Worm (Caenorhabditis elegans) whole organism, mixed stage, embryonic: ENCODE measurements around the gene nono-1.

Experiments
- snpc-4 ChIP-seq: fragments of 150-350 bp; optimal IDR thresholded peaks from 2 replicates; lab custom pipeline; 2014; ENCODE audit warnings: missing biosample characterization, missing genetic modification characterization
- unc-62 ChIP-seq: fragments of 150-350 bp; optimal IDR thresholded peaks from 2 replicates; lab custom pipeline; 2014; ENCODE audit warnings: missing biosample characterization, missing genetic modification reagents, missing genetic modification characterization

DNA sequence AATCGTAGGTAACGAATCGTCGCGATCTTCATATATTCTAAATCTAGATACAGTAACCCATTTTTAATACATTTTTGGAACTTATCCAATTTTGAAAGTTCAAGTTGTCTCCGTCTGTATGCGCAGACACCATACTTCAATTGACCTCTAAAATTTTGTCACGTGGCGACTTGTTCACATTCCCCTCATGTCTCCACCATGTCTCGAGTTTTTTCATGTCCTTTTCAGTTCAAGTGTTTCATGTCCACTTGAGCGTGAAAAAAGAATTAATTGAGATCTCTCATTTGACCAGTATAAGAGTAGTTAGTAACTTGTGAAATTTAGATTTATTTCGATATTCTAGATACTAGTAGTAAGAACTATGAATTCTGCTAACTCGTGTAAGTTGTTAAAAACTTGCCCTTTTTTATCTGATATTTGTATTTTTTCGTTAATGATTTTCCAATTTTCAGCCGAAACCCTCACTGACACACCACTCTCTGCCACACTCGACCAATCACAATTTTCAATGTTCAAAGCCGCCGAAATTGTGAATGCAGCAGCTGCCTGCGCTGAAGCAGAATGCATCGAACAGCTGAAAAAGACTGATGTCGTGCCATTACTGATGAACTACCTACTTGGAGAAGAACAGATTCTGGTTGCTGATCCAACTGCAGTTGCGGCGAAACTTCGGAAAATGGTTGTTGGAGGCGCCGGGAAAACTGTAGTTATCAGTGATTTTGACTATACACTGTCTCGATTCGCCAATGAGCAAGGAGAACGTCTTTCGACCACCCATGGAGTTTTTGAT, 6.3 kb downstream of the nono-1 start:
- TF ChIP-seq unc-62 (GFP tag; lab: Kevin White, UChicago) (no peak), snpc-4 (no peak)
